Worm (Caenorhabditis elegans) whole organism, L4 larva: ENCODE measurements around the gene igcm-4.

Experiments used
- F10B5.3 ChIP-seq: sonication (generic microtip); optimal IDR thresholded peaks from 2 replicates; lab custom pipeline; 2016; ENCODE audit warnings: mild to moderate bottlenecking, missing genetic modification characterization, missing compliant biosample characterization
- T26A8.4 ChIP-seq: fragments of 200-800 bp; sonication (Bioruptor generic); IDR thresholded peaks from 2 replicates; pipeline ENCODE4 v1.3.6; 2022; ENCODE audit warnings: missing genetic modification characterization, missing compliant biosample characterization
- aha-1 ChIP-seq: fragments of 150-350 bp; peaks from one replicate; lab custom pipeline; 2014; ENCODE audit warnings: missing biosample characterization, missing genetic modification characterization
- ama-1 ChIP-seq: fragments of 150-350 bp; optimal IDR thresholded peaks from 2 replicates; lab custom pipeline; 2014; ENCODE audit warnings: inconsistent platforms, mixed read lengths
- daf-19 ChIP-seq: fragments of 200-800 bp; sonication (Bioruptor generic); conservative IDR thresholded peaks from 2 replicates; pipeline ENCODE4 v1.3.6; 2022; ENCODE audit warnings: missing genetic modification characterization, missing compliant biosample characterization
- lin-39 ChIP-seq: fragments of 150-350 bp; optimal IDR thresholded peaks from 2 replicates; lab custom pipeline; 2014; ENCODE audit warnings: missing biosample characterization, missing genetic modification reagents, missing genetic modification characterization
- nhr-25 ChIP-seq: sonication (generic microtip); optimal IDR thresholded peaks from 2 replicates; lab custom pipeline; 2017; ENCODE audit warnings: missing genetic modification characterization, mild to moderate bottlenecking, missing compliant biosample characterization, antibody characterized with exemption, moderate library complexity, borderline replicate concordance; ENCODE audit not compliant: insufficient read depth
- snpc-4 ChIP-seq: fragments of 150-350 bp; optimal IDR thresholded peaks from 2 replicates; lab custom pipeline; 2014; ENCODE audit warnings: missing biosample characterization, missing genetic modification characterization
- unc-62 ChIP-seq, 3 experiments: fragments of 150-350 bp in 1 of 3; sonication (generic microtip); optimal IDR thresholded peaks in 2 of 3; peaks in 1 of 3; 1 replicate in 1 of 3; 2 replicates in 2 of 3; lab custom pipeline; 2014 to 2017; ENCODE audit warnings: missing biosample characterization in 3 of 3, missing genetic modification characterization in 3 of 3, missing genetic modification reagents in 3 of 3, missing genotype in 1 of 3
- zag-1 ChIP-seq: fragments of 150-350 bp; optimal IDR thresholded peaks from 2 replicates; lab custom pipeline; 2014; ENCODE audit warnings: missing biosample characterization, missing genetic modification characterization
- ztf-11 ChIP-seq: fragments of 150-350 bp; optimal IDR thresholded peaks from 2 replicates; lab custom pipeline; 2014; ENCODE audit warnings: missing biosample characterization, missing genetic modification characterization
- ztf-7 ChIP-seq: fragments of 150-350 bp; optimal IDR thresholded peaks from 2 replicates; lab custom pipeline; 2014; ENCODE audit warnings: missing biosample characterization, missing genetic modification characterization

DNA sequence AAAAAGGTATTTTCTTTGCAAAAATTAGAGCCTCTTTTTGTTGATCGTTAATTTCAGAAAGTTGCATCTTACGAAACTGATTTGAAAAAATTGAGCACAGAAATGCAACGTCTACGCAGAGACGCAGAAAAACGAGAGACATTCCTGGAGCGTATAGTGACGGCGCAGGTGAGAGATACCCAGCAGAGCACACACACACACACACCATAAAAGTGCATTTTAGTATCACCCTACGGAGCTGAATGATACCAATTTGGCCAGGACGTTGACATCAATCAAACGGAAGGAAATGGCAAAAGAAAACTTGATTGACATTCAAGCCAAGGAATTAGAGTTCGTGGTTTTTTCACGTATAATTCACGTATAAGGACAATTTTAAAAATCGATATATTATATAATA lies 31.6 kb downstream of the igcm-4 start:
- TF ChIP-seq nhr-25 (tag; lab: Kevin White, UChicago) (no peak), T26A8.4 (GFP tag; lab: Robert Waterston, UW) (no peak), zag-1 (no peak), ama-1 (lab: Kevin White, UChicago) (no peak), daf-19 (no peak), F10B5.3 (tag; lab: Kevin White, UChicago) (no peak), lin-39 (tag; lab: Kevin White, UChicago) (no peak), ztf-7 (tag; lab: Kevin White, UChicago) (no peak), snpc-4 (tag; lab: Kevin White, UChicago) (no peak), unc-62 (GFP tag; optimal IDR thresholded peaks at IDR 0.05 in 1 of 2; lab: Kevin White, UChicago) (peak in 1 of 2 experiments; percentile 89), unc-62 (tag; optimal IDR thresholded peaks at IDR 0.05; lab: Kevin White, UChicago) (no peak), aha-1 (peak; percentile 86), ztf-11 (tag; lab: Kevin White, UChicago) (no peak)
